Worm (Caenorhabditis elegans) whole organism, L1 larva: ENCODE results near the gene T28A11.22.

Experiments
- F16B12.6 ChIP-seq: fragments of 150-350 bp; optimal IDR thresholded peaks from 2 replicates; lab custom pipeline; 2014; ENCODE audit warnings: missing biosample characterization, missing genetic modification characterization
- ama-1 ChIP-seq: fragments of 150-350 bp; optimal IDR thresholded peaks from 2 replicates; lab custom pipeline; 2014
- fkh-10 ChIP-seq: sonication (generic microtip); optimal IDR thresholded peaks from 2 replicates; lab custom pipeline; 2017; ENCODE audit warnings: missing biosample characterization, missing genetic modification reagents, missing genetic modification characterization
- hlh-17 ChIP-seq: fragments of 200-800 bp; sonication (Bioruptor generic); optimal IDR thresholded peaks from 2 replicates; lab custom pipeline; 2018; ENCODE audit warnings: missing genetic modification characterization, mild to moderate bottlenecking, missing compliant biosample characterization, moderate library complexity, borderline replicate concordance
- nhr-237 ChIP-seq: fragments of 150-350 bp; optimal IDR thresholded peaks from 2 replicates; lab custom pipeline; 2014; ENCODE audit warnings: missing biosample characterization, missing genetic modification characterization
- ztf-11 ChIP-seq, 2 experiments: sonication (generic microtip); optimal IDR thresholded peaks; 2 replicates each; lab custom pipeline; 2016 to 2017; ENCODE audit warnings: missing genetic modification characterization in 2 of 2, missing biosample characterization in 1 of 2, missing compliant biosample characterization in 1 of 2
- ztf-4 ChIP-seq: fragments of 150-350 bp; optimal IDR thresholded peaks from 2 replicates; lab custom pipeline; 2014; ENCODE audit warnings: missing biosample characterization, missing genetic modification characterization

DNA sequence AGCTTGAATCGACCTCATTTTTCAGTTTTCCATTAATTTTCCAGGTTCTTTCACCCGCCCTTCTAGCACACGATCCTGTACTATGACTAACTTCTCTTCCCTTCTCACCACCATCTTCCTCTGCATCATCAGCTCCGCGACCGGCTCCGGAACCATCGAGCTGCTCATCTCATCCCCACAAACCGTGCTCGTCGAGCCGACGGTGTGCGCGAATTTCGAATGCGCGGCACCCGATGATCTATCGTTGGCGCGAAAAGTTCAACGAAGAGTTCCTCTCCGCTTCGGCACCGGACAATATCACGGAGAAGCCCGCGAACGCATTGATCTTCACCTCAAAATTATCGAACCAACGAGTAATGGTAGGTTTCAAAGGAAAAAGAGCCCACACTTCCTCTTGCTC, 47.2 kb upstream of the T28A11.22 start, which contains the start of gene apx-1:
- TF ChIP-seq F16B12.6 (tag; lab: Kevin White, UChicago) (no peak), fkh-10 (GFP tag; lab: Kevin White, UChicago) (no peak), hlh-17 (GFP tag; lab: Kevin White, UChicago) (no peak), ztf-4 (no peak), ama-1 (lab: Kevin White, UChicago) (no peak), nhr-237 (tag; lab: Kevin White, UChicago) (no peak), ztf-11 (tag; optimal IDR thresholded peaks at IDR 0.05; lab: Kevin White, UChicago) (no peak)
